Fruit fly (Drosophila melanogaster) Kc167 (cell line): ENCODE measurements around the gene CG3603.

Experiments used
- Myc ChIP-seq: fragments of >200 bp; optimal IDR thresholded peaks from 2 replicates; lab custom pipeline; 2017; ENCODE audit warnings: missing external identifiers
- h ChIP-seq: fragments of >200 bp; optimal IDR thresholded peaks from 3 replicates; lab custom pipeline; 2018; ENCODE audit warnings: missing external identifiers
- insv ChIP-seq: fragments of >200 bp; optimal IDR thresholded peaks from 3 replicates; lab custom pipeline; 2018; ENCODE audit warnings: missing external identifiers

- TF ChIP-seq insv (lab: Kevin White, UChicago) = no peak
- TF ChIP-seq h (lab: Kevin White, UChicago) = no peak
- TF ChIP-seq Myc = no peak
These were observed 43.1 kb downstream of the CG3603 start for dm6 chrX:2990952-2991351.
